Worm (Caenorhabditis elegans) whole organism, L2 larva: ENCODE results near the gene lys-5.

Source experiments
- C34F6.9 ChIP-seq: fragments of 150-350 bp; optimal IDR thresholded peaks from 2 replicates; lab custom pipeline; 2014; ENCODE audit warnings: missing biosample characterization, missing genetic modification characterization
- F13H6.1 ChIP-seq: sonication (generic microtip); optimal IDR thresholded peaks from 2 replicates; lab custom pipeline; 2016; ENCODE audit warnings: missing genetic modification characterization, missing compliant biosample characterization
- R02D3.7 ChIP-seq: fragments of 150-350 bp; optimal IDR thresholded peaks from 2 replicates; lab custom pipeline; 2014; ENCODE audit warnings: missing biosample characterization, missing genetic modification characterization
- Y55F3AM.14 ChIP-seq: fragments of 200-800 bp; sonication (Bioruptor generic); optimal IDR thresholded peaks from 2 replicates; lab custom pipeline; 2018; ENCODE audit warnings: mild to moderate bottlenecking, missing genetic modification characterization, missing compliant biosample characterization
- ZK546.5 ChIP-seq: sonication (generic microtip); optimal IDR thresholded peaks from 2 replicates; lab custom pipeline; 2017; ENCODE audit warnings: missing biosample characterization, missing genetic modification characterization
- alr-1 ChIP-seq: fragments of 150-350 bp; optimal IDR thresholded peaks from 2 replicates; lab custom pipeline; 2014; ENCODE audit warnings: missing biosample characterization, missing genetic modification characterization
- aly-2 ChIP-seq: fragments of 150-350 bp; optimal IDR thresholded peaks from 2 replicates; lab custom pipeline; 2014; ENCODE audit warnings: missing biosample characterization, missing genetic modification characterization
- ama-1 ChIP-seq: fragments of 150-350 bp; optimal IDR thresholded peaks from 2 replicates; lab custom pipeline; 2018; ENCODE audit warnings: inconsistent platforms
- blmp-1 ChIP-seq: sonication (generic microtip); optimal IDR thresholded peaks from 2 replicates; lab custom pipeline; 2017; ENCODE audit warnings: missing genetic modification characterization, mild to moderate bottlenecking, missing compliant biosample characterization, antibody characterized with exemption, moderate library complexity; ENCODE audit not compliant: insufficient read depth
- ceh-16 ChIP-seq: fragments of 150-350 bp; optimal IDR thresholded peaks from 2 replicates; lab custom pipeline; 2014; ENCODE audit warnings: missing biosample characterization, missing genetic modification characterization
- ceh-82 ChIP-seq: fragments of 150-350 bp; optimal IDR thresholded peaks from 2 replicates; lab custom pipeline; 2014; ENCODE audit warnings: missing biosample characterization, missing genetic modification characterization
- crh-2 ChIP-seq: sonication (generic microtip); optimal IDR thresholded peaks from 2 replicates; lab custom pipeline; 2017; ENCODE audit warnings: missing biosample characterization, missing genetic modification characterization
- dmd-4 ChIP-seq: sonication (generic microtip); optimal IDR thresholded peaks from 2 replicates; lab custom pipeline; 2017; ENCODE audit warnings: missing biosample characterization, missing genetic modification characterization
- egl-27 ChIP-seq: sonication (generic microtip); optimal IDR thresholded peaks from 3 replicates; lab custom pipeline; 2017; ENCODE audit warnings: missing biosample characterization, missing genetic modification reagents, missing genetic modification characterization
- elt-1 ChIP-seq: fragments of 150-350 bp; optimal IDR thresholded peaks from 2 replicates; lab custom pipeline; 2014; ENCODE audit warnings: missing biosample characterization, missing genetic modification characterization
- elt-3 ChIP-seq: sonication (generic microtip); optimal IDR thresholded peaks from 2 replicates; lab custom pipeline; 2017; ENCODE audit warnings: missing biosample characterization, missing genetic modification characterization
- fos-1 ChIP-seq: fragments of 150-350 bp; optimal IDR thresholded peaks from 2 replicates; lab custom pipeline; 2014; ENCODE audit warnings: missing biosample characterization, missing genetic modification characterization
- gmeb-1 ChIP-seq: fragments of 150-350 bp; optimal IDR thresholded peaks from 2 replicates; lab custom pipeline; 2014; ENCODE audit warnings: missing biosample characterization, missing genetic modification characterization
- lin-11 ChIP-seq: fragments of 150-350 bp; sonication (generic microtip); optimal IDR thresholded peaks from 2 replicates; lab custom pipeline; 2014; ENCODE audit warnings: missing biosample characterization, missing genetic modification characterization, inconsistent platforms, mixed read lengths
- lin-13 ChIP-seq: fragments of 150-350 bp; optimal IDR thresholded peaks from 2 replicates; lab custom pipeline; 2014; ENCODE audit warnings: missing biosample characterization, missing genetic modification reagents, missing genetic modification characterization
- lin-39 ChIP-seq: fragments of 150-350 bp; optimal IDR thresholded peaks from 2 replicates; lab custom pipeline; 2014; ENCODE audit warnings: missing biosample characterization, missing genetic modification reagents, missing genetic modification characterization
- lsy-2 ChIP-seq, 2 experiments: fragments of 150-350 bp in 1 of 2; sonication (generic microtip) in 1 of 2; optimal IDR thresholded peaks; 2 replicates each; lab custom pipeline; 2014 to 2017; ENCODE audit warnings: missing biosample characterization in 2 of 2, missing genetic modification characterization in 2 of 2
- mab-5 ChIP-seq: fragments of 150-350 bp; optimal IDR thresholded peaks from 2 replicates; lab custom pipeline; 2014; ENCODE audit warnings: missing biosample characterization, missing genetic modification characterization
- mbf-1 ChIP-seq: sonication (generic microtip); optimal IDR thresholded peaks from 2 replicates; lab custom pipeline; 2017; ENCODE audit warnings: missing biosample characterization, missing genetic modification characterization
- mdl-1 ChIP-seq, 2 experiments: fragments of 150-350 bp in 1 of 2; sonication (generic microtip) in 1 of 2; optimal IDR thresholded peaks; 2 replicates each; lab custom pipeline; 2017; ENCODE audit warnings: missing biosample characterization in 2 of 2, missing genetic modification characterization in 2 of 2
- nhr-10 ChIP-seq: sonication (generic microtip); optimal IDR thresholded peaks from 2 replicates; lab custom pipeline; 2017; ENCODE audit warnings: missing biosample characterization, missing genetic modification characterization
- nhr-11 ChIP-seq: fragments of 150-350 bp; optimal IDR thresholded peaks from 2 replicates; lab custom pipeline; 2014; ENCODE audit warnings: missing biosample characterization, missing genetic modification characterization
- nhr-12 ChIP-seq: fragments of 150-350 bp; optimal IDR thresholded peaks from 2 replicates; lab custom pipeline; 2014; ENCODE audit warnings: missing biosample characterization, missing genetic modification characterization
- nhr-129 ChIP-seq: fragments of 150-350 bp; optimal IDR thresholded peaks from 2 replicates; lab custom pipeline; 2014; ENCODE audit warnings: missing biosample characterization, missing genetic modification characterization
- nhr-21 ChIP-seq: fragments of 150-350 bp; optimal IDR thresholded peaks from 2 replicates; lab custom pipeline; 2014; ENCODE audit warnings: missing biosample characterization, missing genetic modification characterization
- nhr-23 ChIP-seq: fragments of 150-350 bp; optimal IDR thresholded peaks from 2 replicates; lab custom pipeline; 2014; ENCODE audit warnings: missing biosample characterization, missing genetic modification reagents, missing genetic modification characterization
- nhr-237 ChIP-seq: fragments of 150-350 bp; optimal IDR thresholded peaks from 2 replicates; lab custom pipeline; 2014; ENCODE audit warnings: missing biosample characterization, missing genetic modification characterization
- nhr-25 ChIP-seq: fragments of 150-350 bp; sonication (generic microtip); optimal IDR thresholded peaks from 3 replicates; lab custom pipeline; 2014; ENCODE audit warnings: missing biosample characterization, missing genetic modification characterization
- nhr-6 ChIP-seq: fragments of 150-350 bp; optimal IDR thresholded peaks from 2 replicates; lab custom pipeline; 2014; ENCODE audit warnings: missing biosample characterization, missing genetic modification characterization
- nhr-77 ChIP-seq: fragments of 150-350 bp; optimal IDR thresholded peaks from 2 replicates; lab custom pipeline; 2014; ENCODE audit warnings: missing biosample characterization, missing genetic modification characterization
- peb-1 ChIP-seq: fragments of 150-350 bp; optimal IDR thresholded peaks from 2 replicates; lab custom pipeline; 2014; ENCODE audit warnings: missing biosample characterization, missing genetic modification characterization
- sem-4 ChIP-seq: fragments of 150-350 bp; optimal IDR thresholded peaks from 2 replicates; lab custom pipeline; 2014; ENCODE audit warnings: missing biosample characterization, missing genetic modification reagents, missing genetic modification characterization
- skn-1 ChIP-seq: sonication (generic microtip); optimal IDR thresholded peaks from 2 replicates; lab custom pipeline; 2017; ENCODE audit warnings: missing biosample characterization, missing genetic modification characterization
- sma-3 ChIP-seq: sonication (generic microtip); optimal IDR thresholded peaks from 2 replicates; lab custom pipeline; 2016; ENCODE audit warnings: missing genetic modification reagents, missing genetic modification characterization, missing compliant biosample characterization
- sma-9 ChIP-seq, 2 experiments: fragments of 150-350 bp in 1 of 2; sonication (generic microtip) in 1 of 2; optimal IDR thresholded peaks; 2 replicates each; lab custom pipeline; 2014 to 2016; ENCODE audit warnings: missing genetic modification characterization in 2 of 2, mild to moderate bottlenecking in 1 of 2, missing biosample characterization in 1 of 2, missing compliant biosample characterization in 1 of 2, missing genetic modification reagents in 1 of 2, moderate library complexity in 1 of 2
- snpc-4 ChIP-seq: fragments of 150-350 bp; optimal IDR thresholded peaks from 2 replicates; lab custom pipeline; 2014; ENCODE audit warnings: missing biosample characterization, missing genetic modification characterization
- unc-39 ChIP-seq: fragments of 150-350 bp; optimal IDR thresholded peaks from 2 replicates; lab custom pipeline; 2014; ENCODE audit warnings: missing biosample characterization, missing genetic modification characterization
- unc-55 ChIP-seq: fragments of 150-350 bp; sonication (generic microtip); optimal IDR thresholded peaks from 3 replicates; lab custom pipeline; 2014; ENCODE audit warnings: missing biosample characterization, missing genetic modification reagents, missing genetic modification characterization
- unc-62 ChIP-seq: fragments of 150-350 bp; optimal IDR thresholded peaks from 2 replicates; lab custom pipeline; 2014; ENCODE audit warnings: missing biosample characterization, missing genetic modification reagents, missing genetic modification characterization
- zag-1 ChIP-seq: fragments of 150-350 bp; optimal IDR thresholded peaks from 2 replicates; lab custom pipeline; 2014; ENCODE audit warnings: missing biosample characterization, missing genetic modification characterization
- ztf-1 ChIP-seq: fragments of 200-800 bp; sonication (Bioruptor generic); conservative IDR thresholded peaks from 2 replicates; pipeline ENCODE4 v1.3.6; 2022; ENCODE audit warnings: missing genetic modification characterization, missing compliant biosample characterization
- ztf-11 ChIP-seq: sonication (generic microtip); optimal IDR thresholded peaks from 2 replicates; lab custom pipeline; 2017; ENCODE audit warnings: missing biosample characterization, missing genetic modification characterization
- ztf-4 ChIP-seq: fragments of 150-350 bp; optimal IDR thresholded peaks from 2 replicates; lab custom pipeline; 2014; ENCODE audit warnings: missing biosample characterization, missing genetic modification characterization

lys-5 gene

DNA sequence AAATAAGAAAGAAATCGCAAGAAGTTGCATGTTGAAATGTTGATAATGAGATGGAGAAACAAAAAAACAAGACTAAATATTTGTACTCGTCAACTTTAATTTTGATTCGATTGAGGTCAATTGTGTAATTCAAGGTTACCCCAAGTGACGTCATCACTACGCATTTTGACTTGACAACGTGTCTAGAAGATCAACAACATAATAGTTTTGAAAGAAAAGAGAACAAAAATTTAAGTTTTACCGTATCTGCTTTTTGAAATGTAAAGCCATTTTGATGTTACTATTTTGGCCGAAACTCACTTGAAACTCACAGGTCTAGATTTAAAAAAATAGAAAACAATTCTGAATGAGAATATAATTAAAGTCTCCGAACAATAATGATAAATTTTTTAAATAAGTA, 4.5 kb downstream of the lys-5 start, which contains the start of gene dsl-5:
Gene dsl-5, minus strand, starts transcription at position 101 of the 400 bp plus-strand sequence.
- TF ChIP-seq zag-1 (no peak), elt-3 (tag; lab: Kevin White, UChicago) (no peak), blmp-1 (tag; lab: Kevin White, UChicago) (no peak), ztf-4 (tag; lab: Kevin White, UChicago) (no peak), lin-39 (no peak), nhr-25 (tag; lab: Kevin White, UChicago) (peak; percentile 8), mdl-1 (tag; optimal IDR thresholded peaks at IDR 0.05; lab: Kevin White, UChicago) (no peak)
- TF ChIP-seq, all 48 proteins: peak for 1

DNA sequence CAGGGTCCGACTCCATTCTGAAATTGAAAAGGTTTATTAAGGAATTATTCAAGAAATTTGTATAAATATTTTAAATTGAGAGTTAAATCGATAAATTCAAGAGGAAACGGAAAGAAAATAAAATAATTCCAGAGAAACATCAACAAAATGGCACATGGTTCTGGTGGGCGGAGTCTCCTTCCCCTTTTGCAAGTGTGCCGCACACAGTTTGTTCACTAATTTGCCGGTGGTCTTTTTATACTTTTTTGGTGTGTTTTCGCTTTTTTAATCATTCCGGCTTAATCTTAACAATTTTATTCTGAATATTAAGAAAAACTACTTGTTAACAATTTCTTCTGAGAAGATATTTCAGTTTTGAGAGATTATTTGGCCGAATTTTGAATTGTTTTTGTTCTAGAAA, 20.5 kb downstream of the lys-5 start, which contains the start of the genes ragc-1 and Y24F12A.1:
Gene ragc-1, minus strand, starts transcription at position 25 of the 400 bp plus-strand sequence.
Gene Y24F12A.1, plus strand, starts transcription at position 346 of the 400 bp plus-strand sequence.
- TF ChIP-seq lin-39 = no peak
- TF ChIP-seq C34F6.9 (tag; lab: Kevin White, UChicago) = peak; percentile 72
- TF ChIP-seq gmeb-1 (tag; lab: Kevin White, UChicago) = peak; percentile 40
- TF ChIP-seq sma-3 (GFP tag; lab: Kevin White, UChicago) = peak; percentile 55
- no peak for TF ChIP-seq ceh-16
- TF ChIP-seq lin-11 = no peak
- no peak for TF ChIP-seq ztf-11 (tag; lab: Kevin White, UChicago)
- no peak for TF ChIP-seq nhr-10
- no peak for TF ChIP-seq nhr-6 (tag; lab: Kevin White, UChicago)
- TF ChIP-seq zag-1 = no peak
- peak; percentile 68 for TF ChIP-seq unc-55 (GFP tag; lab: Kevin White, UChicago)
- TF ChIP-seq skn-1 (tag; lab: Kevin White, UChicago) = peak; percentile 30
- no peak for TF ChIP-seq nhr-11
- TF ChIP-seq peb-1 = no peak
- TF ChIP-seq nhr-77 (tag; lab: Kevin White, UChicago) = no peak
- peak; percentile 31 for TF ChIP-seq blmp-1 (tag; lab: Kevin White, UChicago)
- no peak for TF ChIP-seq egl-27 (tag; lab: Kevin White, UChicago)
- no peak for TF ChIP-seq alr-1 (tag; lab: Kevin White, UChicago)
- TF ChIP-seq Y55F3AM.14 (GFP tag; lab: Kevin White, UChicago) = no peak
- TF ChIP-seq fos-1 = peak; percentile 13
- no peak for TF ChIP-seq elt-1 (tag; lab: Kevin White, UChicago)
- TF ChIP-seq mbf-1 (tag; lab: Kevin White, UChicago) = no peak
- TF ChIP-seq snpc-4 (tag; lab: Kevin White, UChicago) = peak; percentile 18
- no peak for TF ChIP-seq ZK546.5
- peak in 1 of 2 experiments; percentile 72 for TF ChIP-seq lsy-2 (tag; optimal IDR thresholded peaks at IDR 0.05; lab: Kevin White, UChicago)
- peak; percentile 18 for TF ChIP-seq sma-9 (GFP tag; optimal IDR thresholded peaks at IDR 0.05; lab: Kevin White, UChicago)
- no peak for TF ChIP-seq sma-9 (tag; optimal IDR thresholded peaks at IDR 0.05; lab: Kevin White, UChicago)
- no peak for TF ChIP-seq elt-3 (tag; lab: Kevin White, UChicago)
- TF ChIP-seq sem-4 (tag; lab: Kevin White, UChicago) = no peak
- no peak for TF ChIP-seq aly-2 (tag; lab: Kevin White, UChicago)
- TF ChIP-seq nhr-237 (tag; lab: Kevin White, UChicago) = no peak
- TF ChIP-seq unc-39 (tag; lab: Kevin White, UChicago) = no peak
- peak; percentile 50 for TF ChIP-seq crh-2
- TF ChIP-seq unc-62 (GFP tag; lab: Kevin White, UChicago) = no peak
- no peak for TF ChIP-seq nhr-21 (tag; lab: Kevin White, UChicago)
- TF ChIP-seq nhr-129 (tag; lab: Kevin White, UChicago) = peak; percentile 69
- TF ChIP-seq nhr-25 (tag; lab: Kevin White, UChicago) = peak; percentile 51
- no peak for TF ChIP-seq nhr-12 (tag; lab: Kevin White, UChicago)
- peak; percentile 27 for TF ChIP-seq lin-13 (GFP tag; lab: Kevin White, UChicago)
- TF ChIP-seq ztf-1 (GFP tag; lab: Robert Waterston, UW) = no peak
- no peak for TF ChIP-seq ztf-4 (tag; lab: Kevin White, UChicago)
- TF ChIP-seq mdl-1 (tag; optimal IDR thresholded peaks at IDR 0.05; lab: Kevin White, UChicago) = no peak
- no peak for TF ChIP-seq mab-5 (tag; lab: Kevin White, UChicago)
- no peak for TF ChIP-seq ceh-82
- no peak for TF ChIP-seq dmd-4 (tag; lab: Kevin White, UChicago)
- TF ChIP-seq ama-1 (lab: Kevin White, UChicago) = no peak
- peak; percentile 29 for TF ChIP-seq F13H6.1
- TF ChIP-seq nhr-23 (tag; lab: Kevin White, UChicago) = no peak
- no peak for TF ChIP-seq R02D3.7 (tag; lab: Kevin White, UChicago)
